Worm (Caenorhabditis elegans): ENCODE measurements around the gene srx-92.

DNA sequence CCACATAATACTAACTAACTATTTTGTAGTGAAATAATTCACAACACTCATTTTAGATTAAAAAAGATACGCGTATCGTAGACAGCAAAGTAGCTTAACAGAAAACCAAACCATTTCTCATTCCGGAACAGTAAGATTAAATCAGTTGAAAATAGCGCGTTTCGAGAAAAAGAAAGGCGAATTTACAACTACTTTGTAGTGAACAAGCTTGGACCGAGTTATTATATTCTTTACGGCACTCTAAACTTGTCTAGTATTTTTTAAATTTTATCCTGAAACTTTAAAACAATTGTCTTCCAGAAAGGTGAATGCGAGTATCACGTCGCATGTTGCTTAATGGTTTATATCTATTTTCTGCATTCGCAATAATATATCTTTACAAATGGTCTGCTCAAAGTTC lies 46.1 kb downstream of the srx-92 start, which contains the start of gene C13A2.4:
- TF ChIP-seq elt-3 (tag; optimal IDR thresholded peaks at IDR 0.05) (no peak), ceh-82 (tag; optimal IDR thresholded peaks at IDR 0.05) (no peak), sem-4 (tag; optimal IDR thresholded peaks at IDR 0.05) (no peak), ztf-11 (tag; optimal IDR thresholded peaks at IDR 0.05) (no peak), sma-3 (GFP tag; optimal IDR thresholded peaks at IDR 0.05) (no peak), ZK546.5 (tag; optimal IDR thresholded peaks at IDR 0.05) (no peak), mab-5 (tag; optimal IDR thresholded peaks at IDR 0.05) (no peak), nhr-77 (tag; optimal IDR thresholded peaks at IDR 0.05) (no peak)

Measured in whole organism, L2 larva.